Worm (Caenorhabditis elegans): ENCODE measurements around the gene F20D6.15.

The F20D6.15 gene

DNA sequence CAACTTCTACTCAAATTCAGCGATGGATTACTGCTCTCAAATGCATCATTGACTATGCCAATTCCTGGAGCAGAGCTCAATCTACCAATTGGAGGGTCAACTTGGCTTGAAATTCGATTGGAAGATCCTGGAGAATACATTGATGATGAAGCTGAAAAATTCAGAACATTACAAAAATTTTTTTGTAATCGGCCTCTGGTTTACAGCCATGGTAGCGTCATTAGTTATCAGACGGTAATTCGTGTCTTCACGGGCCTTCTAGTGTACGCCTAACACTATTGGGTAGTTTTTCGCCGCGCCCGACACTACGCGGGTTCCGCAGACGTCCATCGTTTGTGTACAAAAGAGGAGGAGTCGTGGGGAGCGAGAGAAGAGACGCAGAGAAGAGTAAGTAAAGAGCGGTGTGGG, 40.4 kb upstream of the F20D6.15 start (continued):
- TF ChIP-seq ccch-3 (GFP tag; optimal IDR thresholded peaks at IDR 0.05) (no peak), dpff-1 (tag; optimal IDR thresholded peaks at IDR 0.05) (no peak), B0035.1 (tag; optimal IDR thresholded peaks at IDR 0.05) (no peak), hmg-1.2 (GFP tag; IDR thresholded peaks at IDR 0.05) (peak; percentile 99), F57A8.1 (GFP tag; optimal IDR thresholded peaks at IDR 0.05) (no peak), lin-35 (GFP tag; optimal IDR thresholded peaks at IDR 0.05) (peak in 2 of 3 experiments; percentile 31 to 75), sea-2 (GFP tag; IDR thresholded peaks at IDR 0.05) (no peak), lin-54 (GFP tag; optimal IDR thresholded peaks at IDR 0.05) (peak; percentile 86), Y67H2A.10 (GFP tag; conservative IDR thresholded peaks at IDR 0.05) (no peak), F23B12.7 (tag; optimal IDR thresholded peaks at IDR 0.05; ENCODE audit: insufficient read depth) (peak; percentile 74), rcor-1 (GFP tag; IDR thresholded peaks at IDR 0.05) (peak; percentile 95), ztf-26 (tag; optimal IDR thresholded peaks at IDR 0.05) (peak; percentile 25), C06A6.2 (GFP tag; conservative IDR thresholded peaks at IDR 0.05) (peak; percentile 74), athp-1 (tag; optimal IDR thresholded peaks at IDR 0.05) (peak; percentile 40), lin-26 (GFP tag; IDR thresholded peaks at IDR 0.05) (peak; percentile 59; the same call in 1 of the 2 replicates), cebp-2 (GFP tag; IDR thresholded peaks at IDR 0.05) (0 out of 2 replicates have a peak, but pooled peaks have one; percentile 9), mcd-1 (GFP tag; IDR thresholded peaks at IDR 0.05) (peak; percentile 84), let-607 (tag; optimal IDR thresholded peaks at IDR 0.05) (peak; percentile 19 to 22), ceh-27 (GFP tag; optimal IDR thresholded peaks at IDR 0.05) (peak; percentile 66), hlh-12 (tag; optimal IDR thresholded peaks at IDR 0.05) (no peak), efl-1 (GFP tag; optimal IDR thresholded peaks at IDR 0.05) (peak; percentile 35), egl-44 (GFP tag; IDR thresholded peaks at IDR 0.05) (0 out of 2 replicates have a peak, but pooled peaks have one; percentile 38), nhr-179 (tag; optimal IDR thresholded peaks at IDR 0.05) (no peak), egrh-3 (GFP tag; IDR thresholded peaks at IDR 0.05) (peak; percentile 70), ZK185.1 (tag; optimal IDR thresholded peaks at IDR 0.05; ENCODE audit: poor library complexity, severe bottlenecking) (peak; percentile 89), nhr-90 (tag; optimal IDR thresholded peaks at IDR 0.05) (peak; percentile 49), K12H6.12 (tag; optimal IDR thresholded peaks at IDR 0.05) (peak; percentile 54), F22D6.2 (tag; optimal IDR thresholded peaks at IDR 0.05) (peak; percentile 41), attf-3 (GFP tag; conservative IDR thresholded peaks at IDR 0.05) (peak; percentile 77), ceh-58 (GFP tag; IDR thresholded peaks at IDR 0.05) (no peak), Y56A3A.18 (GFP tag; IDR thresholded peaks at IDR 0.05) (peak; percentile 94), mes-4 (tag; optimal IDR thresholded peaks at IDR 0.05) (peak; percentile 36), let-526 (GFP tag; IDR thresholded peaks at IDR 0.05) (no peak), nhr-27 (tag; optimal IDR thresholded peaks at IDR 0.05) (peak; percentile 23), sptf-2 (GFP tag; optimal IDR thresholded peaks at IDR 0.05) (peak; percentile 17), dpl-1 (GFP tag; optimal IDR thresholded peaks at IDR 0.05) (peak; percentile 40), mel-28 (tag; optimal IDR thresholded peaks at IDR 0.05; ENCODE audit: borderline replicate concordance) (peak; percentile 74), mxl-1 (tag; optimal IDR thresholded peaks at IDR 0.05) (peak; percentile 31), B0336.3 (GFP tag; IDR thresholded peaks at IDR 0.05) (peak; percentile 96), F37B4.10 (GFP tag; IDR thresholded peaks at IDR 0.05) (no peak), D2030.7 (GFP tag; IDR thresholded peaks at IDR 0.05) (peak; percentile 98), F49E8.2 (tag; optimal IDR thresholded peaks at IDR 0.05; ENCODE audit: insufficient read depth) (peak; percentile 96), Y95B8A.8 (GFP tag; IDR thresholded peaks at IDR 0.05) (peak; percentile 86), tbx-9 (tag; optimal IDR thresholded peaks at IDR 0.05; ENCODE audit: borderline replicate concordance) (no peak), zim-3 (tag; optimal IDR thresholded peaks at IDR 0.05) (peak; percentile 1), T26A5.8 (tag; optimal IDR thresholded peaks at IDR 0.05) (no peak), ztf-25 (GFP tag; IDR thresholded peaks at IDR 0.05) (peak; percentile 73; the same call in 1 of the 2 replicates), tlf-1 (GFP tag; optimal IDR thresholded peaks at IDR 0.05) (peak; percentile 69), ekl-4 (GFP tag; IDR thresholded peaks at IDR 0.05) (peak; percentile 94)
